Worm (Caenorhabditis elegans) whole organism, L4 larva: Measurements from ENCODE around the gene clec-2.

ENCODE experiments used
- F10B5.3 ChIP-seq: sonication (generic microtip); optimal IDR thresholded peaks from 2 replicates; lab custom pipeline; 2016; ENCODE audit warnings: mild to moderate bottlenecking, missing genetic modification characterization, missing compliant biosample characterization
- F26F4.8 ChIP-seq: fragments of 200-800 bp; sonication (Bioruptor generic); conservative IDR thresholded peaks from 2 replicates; pipeline ENCODE4 v1.3.6; 2022; ENCODE audit warnings: missing genetic modification characterization, missing compliant biosample characterization
- F37D6.2 ChIP-seq: sonication (generic microtip); optimal IDR thresholded peaks from 2 replicates; lab custom pipeline; 2016; ENCODE audit warnings: mild to moderate bottlenecking, missing genetic modification characterization, missing compliant biosample characterization
- F44E2.7 ChIP-seq: fragments of 200-800 bp; sonication (Bioruptor generic); IDR thresholded peaks from 2 replicates; pipeline ENCODE4 v2.1.2; 2022; ENCODE audit warnings: missing genetic modification characterization, missing compliant biosample characterization
- T26A8.4 ChIP-seq: fragments of 200-800 bp; sonication (Bioruptor generic); IDR thresholded peaks from 2 replicates; pipeline ENCODE4 v1.3.6; 2022; ENCODE audit warnings: missing genetic modification characterization, missing compliant biosample characterization
- Y105C5A.15 ChIP-seq: fragments of 200-800 bp; sonication (Bioruptor generic); IDR thresholded peaks from 2 replicates; pipeline ENCODE4 v1.3.6; 2022; ENCODE audit warnings: missing genetic modification characterization, missing compliant biosample characterization
- Y5F2A.4 ChIP-seq: fragments of 200-800 bp; sonication (Bioruptor generic); optimal IDR thresholded peaks from 2 replicates; lab custom pipeline; 2018; ENCODE audit warnings: mild to moderate bottlenecking, missing genetic modification characterization, missing compliant biosample characterization
- Y75B8A.6 ChIP-seq: fragments of 200-800 bp; sonication (Bioruptor generic); IDR thresholded peaks from 2 replicates; pipeline ENCODE4 v1.3.6; 2022; ENCODE audit warnings: missing genetic modification reagents, missing genetic modification characterization, missing compliant biosample characterization
- ZK337.2 ChIP-seq: fragments of 200-800 bp; sonication (Bioruptor generic); IDR thresholded peaks from 2 replicates; pipeline ENCODE4 v1.3.6; 2022; ENCODE audit warnings: missing genetic modification reagents, missing genetic modification characterization, missing compliant biosample characterization
- aha-1 ChIP-seq: fragments of 150-350 bp; peaks from one replicate; lab custom pipeline; 2014; ENCODE audit warnings: missing biosample characterization, missing genetic modification characterization
- ceh-20 ChIP-seq: fragments of 200-800 bp; sonication (Bioruptor generic); IDR thresholded peaks from 2 replicates; pipeline ENCODE4 v1.3.6; 2022; ENCODE audit warnings: missing genetic modification reagents, missing genetic modification characterization, missing compliant biosample characterization
- ceh-82 ChIP-seq: sonication (generic microtip); optimal IDR thresholded peaks from 2 replicates; lab custom pipeline; 2017; ENCODE audit warnings: missing biosample characterization, missing genetic modification characterization
- ces-1 ChIP-seq: fragments of 150-350 bp; sonication (generic microtip); optimal IDR thresholded peaks from 4 replicates; lab custom pipeline; 2014; ENCODE audit warnings: missing biosample characterization, missing genetic modification reagents, missing genetic modification characterization
- daf-16 ChIP-seq, 3 experiments: sonication (generic microtip); optimal IDR thresholded peaks; 2 replicates each; lab custom pipeline; 2016 to 2017; ENCODE audit warnings: missing genetic modification characterization in 3 of 3, missing genetic modification reagents in 3 of 3, mild to moderate bottlenecking in 2 of 3, missing compliant biosample characterization in 2 of 3, missing biosample characterization in 1 of 3, moderate library complexity in 1 of 3
- daf-19 ChIP-seq: fragments of 200-800 bp; sonication (Bioruptor generic); conservative IDR thresholded peaks from 2 replicates; pipeline ENCODE4 v1.3.6; 2022; ENCODE audit warnings: missing genetic modification characterization, missing compliant biosample characterization
- daf-8 ChIP-seq: fragments of 200-800 bp; sonication (Bioruptor generic); IDR thresholded peaks from 2 replicates; pipeline ENCODE4 v1.3.6; 2022; ENCODE audit warnings: missing genetic modification characterization, missing compliant biosample characterization
- dmd-6 ChIP-seq: fragments of 200-800 bp; sonication (Bioruptor generic); IDR thresholded peaks from 2 replicates; pipeline ENCODE4 v1.3.6; 2022; ENCODE audit warnings: missing genetic modification reagents, missing genetic modification characterization, missing compliant biosample characterization
- fkh-10 ChIP-seq: fragments of 150-350 bp; optimal IDR thresholded peaks from 2 replicates; lab custom pipeline; 2014; ENCODE audit warnings: missing biosample characterization, missing genetic modification reagents, missing genetic modification characterization
- gei-8 ChIP-seq: fragments of 200-800 bp; sonication (Bioruptor generic); optimal IDR thresholded peaks from 2 replicates; lab custom pipeline; 2018; ENCODE audit warnings: mild to moderate bottlenecking, missing genetic modification characterization, missing compliant biosample characterization
- hlh-11 ChIP-seq: fragments of 200-800 bp; sonication (Bioruptor generic); optimal IDR thresholded peaks from 2 replicates; lab custom pipeline; 2018; ENCODE audit warnings: mild to moderate bottlenecking, missing genetic modification characterization, missing compliant biosample characterization
- hlh-30 ChIP-seq: sonication (generic microtip); optimal IDR thresholded peaks from 2 replicates; lab custom pipeline; 2017; ENCODE audit warnings: antibody characterized with exemption, mild to moderate bottlenecking, missing genetic modification characterization, missing compliant biosample characterization; ENCODE audit not compliant: insufficient read depth
- jun-1 ChIP-seq: fragments of 150-350 bp; optimal IDR thresholded peaks from 2 replicates; lab custom pipeline; 2014; ENCODE audit warnings: missing biosample characterization, missing genetic modification reagents, missing genetic modification characterization
- lim-7 ChIP-seq: fragments of 200-800 bp; sonication (Bioruptor generic); IDR thresholded peaks from 2 replicates; pipeline ENCODE4 v1.3.6; 2022; ENCODE audit warnings: missing genetic modification characterization, missing compliant biosample characterization
- lin-38 ChIP-seq: fragments of 200-800 bp; sonication (Bioruptor generic); IDR thresholded peaks from 2 replicates; pipeline ENCODE4 v1.3.6; 2022; ENCODE audit warnings: missing genetic modification reagents, missing genetic modification characterization, missing compliant biosample characterization
- nhr-25 ChIP-seq: sonication (generic microtip); optimal IDR thresholded peaks from 2 replicates; lab custom pipeline; 2017; ENCODE audit warnings: missing genetic modification characterization, mild to moderate bottlenecking, missing compliant biosample characterization, antibody characterized with exemption, moderate library complexity, borderline replicate concordance; ENCODE audit not compliant: insufficient read depth
- nhr-28 ChIP-seq: fragments of 150-350 bp; optimal IDR thresholded peaks from 2 replicates; lab custom pipeline; 2014; ENCODE audit warnings: missing biosample characterization, missing genetic modification characterization
- nhr-41 ChIP-seq: fragments of 200-800 bp; sonication (Bioruptor generic); IDR thresholded peaks from 2 replicates; pipeline ENCODE4 v1.3.6; 2022; ENCODE audit warnings: missing genetic modification reagents, missing genetic modification characterization, missing compliant biosample characterization
- pha-4 ChIP-seq, 2 experiments: fragments of 150-350 bp in 1 of 2; fragments of 200-800 bp in 1 of 2; sonication (Bioruptor generic) in 1 of 2; IDR thresholded peaks in 1 of 2; optimal IDR thresholded peaks in 1 of 2; 2 replicates each; pipeline versions ENCODE4 v1.3.6 to Lab custom; 2014 to 2022; ENCODE audit warnings: missing genetic modification characterization in 2 of 2, missing genetic modification reagents in 2 of 2, missing biosample characterization in 1 of 2, missing compliant biosample characterization in 1 of 2
- php-3 ChIP-seq: fragments of 200-800 bp; sonication (Bioruptor generic); IDR thresholded peaks from 2 replicates; pipeline ENCODE4 v1.3.6; 2022; ENCODE audit warnings: missing genetic modification reagents, missing genetic modification characterization, missing compliant biosample characterization
- pqm-1 ChIP-seq: sonication (generic microtip); optimal IDR thresholded peaks from 2 replicates; lab custom pipeline; 2017; ENCODE audit warnings: missing biosample characterization, missing genetic modification characterization
- set-16 ChIP-seq: fragments of 200-800 bp; sonication (Bioruptor generic); IDR thresholded peaks from 2 replicates; pipeline ENCODE4 v1.3.6; 2022; ENCODE audit warnings: missing genetic modification reagents, missing genetic modification characterization, missing compliant biosample characterization
- skn-1 ChIP-seq: fragments of 150-350 bp; optimal IDR thresholded peaks from 2 replicates; lab custom pipeline; 2014; ENCODE audit warnings: missing biosample characterization, missing genetic modification characterization
- snpc-1.2 ChIP-seq: fragments of 200-800 bp; sonication (Bioruptor generic); IDR thresholded peaks from 2 replicates; pipeline ENCODE4 v1.3.6; 2022; ENCODE audit warnings: missing genetic modification reagents, missing genetic modification characterization, missing compliant biosample characterization
- spr-3 ChIP-seq: fragments of 200-800 bp; sonication (Bioruptor generic); optimal IDR thresholded peaks from 2 replicates; lab custom pipeline; 2018; ENCODE audit warnings: mild to moderate bottlenecking, missing genetic modification characterization, missing compliant biosample characterization
- tag-97 ChIP-seq: fragments of 200-800 bp; sonication (Bioruptor generic); IDR thresholded peaks from 2 replicates; pipeline ENCODE4 v1.3.6; 2022; ENCODE audit warnings: missing genetic modification characterization, missing compliant biosample characterization
- tra-1 ChIP-seq: fragments of 200-800 bp; sonication (Bioruptor generic); IDR thresholded peaks from 2 replicates; pipeline ENCODE4 v1.3.6; 2022; ENCODE audit warnings: missing genetic modification reagents, missing genetic modification characterization, missing compliant biosample characterization
- unc-62 ChIP-seq, 3 experiments: fragments of 150-350 bp in 1 of 3; sonication (generic microtip); optimal IDR thresholded peaks in 2 of 3; peaks in 1 of 3; 1 replicate in 1 of 3; 2 replicates in 2 of 3; lab custom pipeline; 2014 to 2017; ENCODE audit warnings: missing biosample characterization in 3 of 3, missing genetic modification characterization in 3 of 3, missing genetic modification reagents in 3 of 3, missing genotype in 1 of 3
- zip-2 ChIP-seq: fragments of 150-350 bp; optimal IDR thresholded peaks from 2 replicates; lab custom pipeline; 2014; ENCODE audit warnings: missing biosample characterization, missing genetic modification characterization
- ztf-11 ChIP-seq: fragments of 150-350 bp; optimal IDR thresholded peaks from 2 replicates; lab custom pipeline; 2014; ENCODE audit warnings: missing biosample characterization, missing genetic modification characterization
- ztf-7 ChIP-seq: fragments of 150-350 bp; optimal IDR thresholded peaks from 2 replicates; lab custom pipeline; 2014; ENCODE audit warnings: missing biosample characterization, missing genetic modification characterization

The clec-2 gene

DNA sequence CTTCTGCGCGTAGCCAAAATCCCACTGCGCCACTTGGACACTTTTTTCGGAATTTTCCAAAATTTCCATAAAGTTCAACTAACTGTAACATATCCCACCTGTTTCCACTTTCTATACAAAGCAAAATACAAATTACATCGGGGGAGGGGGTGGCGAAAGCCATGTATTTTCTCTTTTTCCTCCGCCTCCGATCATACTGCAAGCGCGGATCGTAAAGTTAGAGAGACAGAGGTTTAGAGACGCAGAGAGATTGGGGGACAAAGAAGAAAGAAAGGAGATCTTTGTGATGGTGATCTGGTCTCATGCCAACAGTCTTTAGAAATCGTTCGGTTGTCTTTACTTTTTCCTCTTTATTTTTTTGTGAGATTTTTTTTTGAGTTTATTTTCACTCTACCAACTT, 5.0 kb upstream of the clec-2 start:
- TF ChIP-seq nhr-28 (tag; lab: Kevin White, UChicago) (peak; percentile 2), hlh-30 (tag; lab: Kevin White, UChicago) (peak; percentile 2), daf-16 (GFP tag; optimal IDR thresholded peaks at IDR 0.05; lab: Kevin White, UChicago) (no peak), daf-16 (tag; optimal IDR thresholded peaks at IDR 0.05; lab: Kevin White, UChicago) (no peak), F37D6.2 (tag; lab: Kevin White, UChicago) (no peak), hlh-11 (tag; lab: Kevin White, UChicago) (peak; percentile 4), aha-1 (tag; lab: Kevin White, UChicago) (peak; percentile 37)

- TF ChIP-seq ceh-20 (GFP tag; lab: Robert Waterston, UW) (peak; percentile 86), nhr-28 (tag; lab: Kevin White, UChicago) (peak; percentile 18), dmd-6 (GFP tag; lab: Robert Waterston, UW) (0 out of 2 replicates have a peak, but pooled peaks have one; percentile 8), T26A8.4 (GFP tag; lab: Robert Waterston, UW) (no peak), Y5F2A.4 (GFP tag; lab: Kevin White, UChicago) (no peak), php-3 (GFP tag; lab: Robert Waterston, UW) (peak; percentile 83), jun-1 (tag; lab: Kevin White, UChicago) (no peak), tra-1 (GFP tag; lab: Robert Waterston, UW) (0 out of 2 replicates have a peak, but pooled peaks have one; percentile 14)
These were observed 1.4 kb upstream of the clec-2 start for ce11 chrII:3024655-3025054.

ce11 chrII:3020899-3021298, 2.3 kb downstream of the clec-2 start:
- peak in 1 of 2 experiments; percentile 91 for TF ChIP-seq unc-62 (GFP tag; optimal IDR thresholded peaks at IDR 0.05 in 1 of 2; lab: Kevin White, UChicago)
- TF ChIP-seq unc-62 (tag; optimal IDR thresholded peaks at IDR 0.05; lab: Kevin White, UChicago): no peak
- no peak for TF ChIP-seq skn-1
- no peak for TF ChIP-seq F26F4.8 (GFP tag; lab: Robert Waterston, UW)
- no peak for TF ChIP-seq snpc-1.2 (GFP tag; lab: Robert Waterston, UW)

DNA sequence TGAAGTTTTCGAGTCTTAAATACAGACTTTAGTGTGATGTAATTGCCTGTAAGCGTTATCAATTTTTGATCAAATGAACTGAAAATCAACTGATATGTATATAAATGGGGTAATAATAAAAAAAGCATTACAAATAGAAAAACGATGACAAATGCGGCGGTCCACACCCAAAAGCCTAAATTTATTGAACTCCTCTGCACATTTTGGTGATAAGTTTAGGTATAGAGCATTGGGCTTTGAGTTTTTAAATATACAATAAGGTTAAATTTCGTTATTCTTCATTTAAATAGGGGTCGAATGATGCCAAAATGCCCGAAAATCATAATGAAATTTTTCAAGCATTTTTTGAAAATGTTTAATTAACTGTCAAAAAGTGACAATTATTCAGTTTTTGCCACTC, 3.4 kb downstream of the clec-2 start, which contains the start of gene clec-3:
clec-3 (minus strand) TSS at position 101 of the 400 bp plus-strand sequence.
- TF ChIP-seq snpc-1.2 (GFP tag; lab: Robert Waterston, UW) (no peak), ceh-82 (tag; lab: Kevin White, UChicago) (no peak), fkh-10 (GFP tag; lab: Kevin White, UChicago) (no peak), ces-1 (GFP tag; lab: Kevin White, UChicago) (no peak), set-16 (GFP tag; lab: Robert Waterston, UW) (no peak)

ce11 chrII:3014196-3014849, 8.9 kb downstream of the clec-2 start, which contains the start of gene C41H7.2:
Gene C41H7.2, plus strand, starts transcription at chrII:3014817.
- TF ChIP-seq F37D6.2 (tag; lab: Kevin White, UChicago) (no peak), spr-3 (GFP tag; lab: Kevin White, UChicago) (no peak), ztf-11 (tag; lab: Kevin White, UChicago) (no peak), gei-8 (GFP tag; lab: Kevin White, UChicago) (no peak), pha-4 (GFP tag; IDR thresholded peaks at IDR 0.05; lab: Robert Waterston, UW) (no peak), pha-4 (tag; optimal IDR thresholded peaks at IDR 0.05; lab: Kevin White, UChicago) (no peak), Y105C5A.15 (GFP tag; lab: Robert Waterston, UW) (no peak), F10B5.3 (tag; lab: Kevin White, UChicago) (no peak), ztf-7 (no peak), daf-16 (GFP tag; optimal IDR thresholded peaks at IDR 0.05; lab: Kevin White, UChicago) (no peak), daf-16 (tag; optimal IDR thresholded peaks at IDR 0.05; lab: Kevin White, UChicago) (peak; percentile 48), daf-8 (no peak), Y75B8A.6 (GFP tag; lab: Robert Waterston, UW) (no peak), pqm-1 (tag; lab: Kevin White, UChicago) (peak; percentile 84), daf-19 (no peak), ZK337.2 (GFP tag; lab: Robert Waterston, UW) (no peak), nhr-25 (no peak), lim-7 (GFP tag; lab: Robert Waterston, UW) (no peak), tag-97 (no peak), dmd-6 (GFP tag; lab: Robert Waterston, UW) (peak; percentile 51; the same call in 1 of the 2 replicates), lin-38 (GFP tag; lab: Robert Waterston, UW) (no peak), F44E2.7 (no peak), zip-2 (no peak), nhr-41 (GFP tag; lab: Robert Waterston, UW) (0 out of 2 replicates have a peak, but pooled peaks have one; percentile 7)
